Worm (Caenorhabditis elegans) whole organism, young adult: ENCODE measurements around the gene F26G5.1.

ENCODE experiments used
- Y67H2A.10 ChIP-seq: fragments of 200-800 bp; sonication (Bioruptor generic); conservative IDR thresholded peaks from 2 replicates; pipeline ENCODE4 v1.3.6; 2022; ENCODE audit warnings: missing genetic modification reagents, missing genetic modification characterization, missing compliant biosample characterization
- attf-5 ChIP-seq: fragments of 200-800 bp; sonication (Bioruptor generic); optimal IDR thresholded peaks from 2 replicates; lab custom pipeline; 2018; ENCODE audit warnings: mild to moderate bottlenecking, missing genetic modification characterization, missing compliant biosample characterization
- ceh-79 ChIP-seq: sonication (generic microtip); optimal IDR thresholded peaks from 2 replicates; lab custom pipeline; 2017; ENCODE audit warnings: mild to moderate bottlenecking, missing genetic modification characterization, missing compliant biosample characterization
- efl-1 ChIP-seq: fragments of 150-350 bp; optimal IDR thresholded peaks from 2 replicates; lab custom pipeline; 2014; ENCODE audit warnings: missing biosample characterization, missing genetic modification reagents, missing genetic modification characterization
- hmg-20 ChIP-seq: fragments of 200-800 bp; sonication (Bioruptor generic); IDR thresholded peaks from 2 replicates; pipeline ENCODE4 v1.3.6; 2022; ENCODE audit warnings: missing genetic modification reagents, missing genetic modification characterization, missing compliant biosample characterization
- lin-40 ChIP-seq: sonication (generic microtip); optimal IDR thresholded peaks from 2 replicates; lab custom pipeline; 2016; ENCODE audit warnings: missing genetic modification characterization, mild to moderate bottlenecking, missing compliant biosample characterization, missing genotype, missing genetic modification reagents
- lsl-1 ChIP-seq: fragments of 200-800 bp; sonication (Bioruptor generic); optimal IDR thresholded peaks from 2 replicates; lab custom pipeline; 2018; ENCODE audit warnings: mild to moderate bottlenecking, missing genetic modification characterization, moderate library complexity, missing compliant biosample characterization
- pha-4 ChIP-seq: fragments of 150-350 bp; sonication (generic microtip); optimal IDR thresholded peaks from 2 replicates; lab custom pipeline; 2014; ENCODE audit warnings: missing biosample characterization, missing genetic modification reagents, missing genetic modification characterization
- somi-1 ChIP-seq: fragments of 200-800 bp; sonication (Bioruptor generic); optimal IDR thresholded peaks from 2 replicates; lab custom pipeline; 2018; ENCODE audit warnings: mild to moderate bottlenecking, missing genetic modification characterization, missing compliant biosample characterization
- unc-130 ChIP-seq: sonication (generic microtip); optimal IDR thresholded peaks from 2 replicates; lab custom pipeline; 2016; ENCODE audit warnings: missing genetic modification reagents, missing genetic modification characterization, missing compliant biosample characterization
- ztf-28 ChIP-seq: fragments of 200-800 bp; sonication (Bioruptor generic); IDR thresholded peaks from 2 replicates; pipeline ENCODE4 v1.3.6; 2022; ENCODE audit warnings: missing genetic modification reagents, missing genetic modification characterization, missing compliant biosample characterization
- ztf-3 ChIP-seq: fragments of 200-800 bp; sonication (Bioruptor generic); optimal IDR thresholded peaks from 2 replicates; lab custom pipeline; 2018; ENCODE audit warnings: mild to moderate bottlenecking, missing genetic modification characterization, missing compliant biosample characterization

DNA sequence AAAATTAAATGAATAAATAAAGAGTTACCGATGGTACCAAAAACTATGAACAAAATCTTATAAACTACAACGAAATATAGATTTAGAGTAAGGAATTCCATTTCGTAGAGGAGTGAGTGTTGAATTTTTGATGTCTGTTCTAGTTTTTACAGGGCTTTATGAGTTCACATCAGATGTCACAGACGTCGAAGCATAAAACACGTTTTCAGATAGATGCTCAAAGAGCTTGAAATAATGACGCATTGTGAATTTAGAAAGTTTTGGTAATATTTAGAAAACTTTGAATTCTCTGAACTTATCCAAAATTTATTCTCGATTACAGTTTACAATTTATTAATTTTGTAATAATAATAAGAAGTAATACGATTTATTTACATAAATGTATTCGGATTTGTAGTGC, 2.3 kb upstream of the F26G5.1 start, which contains the start of gene srsx-9:
- TF ChIP-seq efl-1 (GFP tag; lab: Kevin White, UChicago) (no peak), lsl-1 (GFP tag; lab: Kevin White, UChicago) (no peak), lin-40 (tag; lab: Kevin White, UChicago) (no peak), pha-4 (tag; lab: Kevin White, UChicago) (no peak), hmg-20 (GFP tag; lab: Robert Waterston, UW) (no peak), ztf-3 (GFP tag; lab: Kevin White, UChicago) (no peak), unc-130 (GFP tag; lab: Kevin White, UChicago) (no peak), somi-1 (GFP tag; lab: Kevin White, UChicago) (no peak), ceh-79 (tag; lab: Kevin White, UChicago) (no peak), ztf-28 (GFP tag; lab: Robert Waterston, UW) (no peak), Y67H2A.10 (GFP tag; lab: Robert Waterston, UW) (no peak), attf-5 (GFP tag; lab: Kevin White, UChicago) (no peak)
